Worm (Caenorhabditis elegans) whole organism, L4 larva: Measurements from ENCODE around the gene F49C12.5.

Experiments
- F10B5.3 ChIP-seq: sonication (generic microtip); optimal IDR thresholded peaks from 2 replicates; lab custom pipeline; 2016; ENCODE audit warnings: mild to moderate bottlenecking, missing genetic modification characterization, missing compliant biosample characterization
- ZK546.5 ChIP-seq, 2 experiments: sonication (generic microtip); optimal IDR thresholded peaks; 2 replicates each; lab custom pipeline; 2017; ENCODE audit warnings: missing biosample characterization in 2 of 2, missing genetic modification characterization in 2 of 2
- ces-1 ChIP-seq: fragments of 150-350 bp; sonication (generic microtip); optimal IDR thresholded peaks from 4 replicates; lab custom pipeline; 2014; ENCODE audit warnings: missing biosample characterization, missing genetic modification reagents, missing genetic modification characterization
- mdl-1 ChIP-seq, 2 experiments: fragments of 150-350 bp in 1 of 2; sonication (generic microtip) in 1 of 2; optimal IDR thresholded peaks; 2 replicates each; lab custom pipeline; 2014 to 2017; ENCODE audit warnings: missing biosample characterization in 2 of 2, missing genetic modification characterization in 2 of 2
- nhr-11 ChIP-seq: fragments of 150-350 bp; optimal IDR thresholded peaks from 2 replicates; lab custom pipeline; 2014; ENCODE audit warnings: missing biosample characterization, missing genetic modification characterization
- nhr-237 ChIP-seq: sonication (generic microtip); optimal IDR thresholded peaks from 2 replicates; lab custom pipeline; 2017; ENCODE audit warnings: missing biosample characterization, missing genetic modification characterization
- nhr-25 ChIP-seq: sonication (generic microtip); optimal IDR thresholded peaks from 2 replicates; lab custom pipeline; 2017; ENCODE audit warnings: missing genetic modification characterization, mild to moderate bottlenecking, missing compliant biosample characterization, antibody characterized with exemption, moderate library complexity, borderline replicate concordance; ENCODE audit not compliant: insufficient read depth
- unc-39 ChIP-seq: sonication (generic microtip); optimal IDR thresholded peaks from 2 replicates; lab custom pipeline; 2017; ENCODE audit warnings: missing biosample characterization, missing genetic modification characterization
- unc-62 ChIP-seq, 3 experiments: fragments of 150-350 bp in 1 of 3; sonication (generic microtip); optimal IDR thresholded peaks in 2 of 3; peaks in 1 of 3; 1 replicate in 1 of 3; 2 replicates in 2 of 3; lab custom pipeline; 2014 to 2017; ENCODE audit warnings: missing biosample characterization in 3 of 3, missing genetic modification characterization in 3 of 3, missing genetic modification reagents in 3 of 3, missing genotype in 1 of 3
- zip-11 ChIP-seq: fragments of 200-800 bp; sonication (Bioruptor generic); IDR thresholded peaks from 2 replicates; pipeline ENCODE4 v1.3.6; 2022; ENCODE audit warnings: missing genetic modification characterization, missing compliant biosample characterization
- ztf-11 ChIP-seq: fragments of 150-350 bp; optimal IDR thresholded peaks from 2 replicates; lab custom pipeline; 2014; ENCODE audit warnings: missing biosample characterization, missing genetic modification characterization

ce11 chrIV:9266464-9266863 is 38.3 kb upstream of the F49C12.5 start, which contains the start of gene Y11D7A.19:
- TF ChIP-seq unc-39 (tag; lab: Kevin White, UChicago), result no peak
- no peak for TF ChIP-seq mdl-1 (tag; optimal IDR thresholded peaks at IDR 0.05; lab: Kevin White, UChicago)
- no peak for TF ChIP-seq unc-62 (GFP tag; optimal IDR thresholded peaks at IDR 0.05 in 1 of 2; lab: Kevin White, UChicago)
- no peak for TF ChIP-seq unc-62 (tag; optimal IDR thresholded peaks at IDR 0.05; lab: Kevin White, UChicago)
- no peak for TF ChIP-seq ZK546.5 (tag; optimal IDR thresholded peaks at IDR 0.05; lab: Kevin White, UChicago)
- TF ChIP-seq nhr-237, result no peak
- no peak for TF ChIP-seq ces-1
- TF ChIP-seq zip-11 (GFP tag; lab: Robert Waterston, UW), result no peak
- no peak for TF ChIP-seq nhr-11 (tag; lab: Kevin White, UChicago)
- no peak for TF ChIP-seq nhr-25 (tag; lab: Kevin White, UChicago)
- no peak for TF ChIP-seq ztf-11
- TF ChIP-seq F10B5.3 (tag; lab: Kevin White, UChicago), result no peak
